Worm (Caenorhabditis elegans) whole organism, L4 larva: ENCODE data around the gene dao-6.

Experiments
- F37D6.2 ChIP-seq: sonication (generic microtip); optimal IDR thresholded peaks from 2 replicates; lab custom pipeline; 2016; ENCODE audit warnings: mild to moderate bottlenecking, missing genetic modification characterization, missing compliant biosample characterization
- R02D3.7 ChIP-seq: fragments of 150-350 bp; sonication (generic microtip); optimal IDR thresholded peaks from 3 replicates; lab custom pipeline; 2014; ENCODE audit warnings: missing biosample characterization, missing genetic modification characterization
- T26A8.4 ChIP-seq: fragments of 200-800 bp; sonication (Bioruptor generic); IDR thresholded peaks from 2 replicates; pipeline ENCODE4 v1.3.6; 2022; ENCODE audit warnings: missing genetic modification characterization, missing compliant biosample characterization
- Y105C5A.15 ChIP-seq: fragments of 200-800 bp; sonication (Bioruptor generic); IDR thresholded peaks from 2 replicates; pipeline ENCODE4 v1.3.6; 2022; ENCODE audit warnings: missing genetic modification characterization, missing compliant biosample characterization
- Y48G9A.11 ChIP-seq: fragments of 200-800 bp; sonication (Bioruptor generic); IDR thresholded peaks from 2 replicates; pipeline ENCODE4 v1.3.6; 2022; ENCODE audit warnings: missing genetic modification reagents, missing genetic modification characterization, missing compliant biosample characterization
- ZK546.5 ChIP-seq, 2 experiments: sonication (generic microtip); optimal IDR thresholded peaks; 2 replicates each; lab custom pipeline; 2017; ENCODE audit warnings: missing biosample characterization in 2 of 2, missing genetic modification characterization in 2 of 2
- aha-1 ChIP-seq: fragments of 150-350 bp; peaks from one replicate; lab custom pipeline; 2014; ENCODE audit warnings: missing biosample characterization, missing genetic modification characterization
- aly-2 ChIP-seq: sonication (generic microtip); optimal IDR thresholded peaks from 2 replicates; lab custom pipeline; 2018; ENCODE audit warnings: missing biosample characterization, missing genetic modification characterization
- ama-1 ChIP-seq: fragments of 150-350 bp; optimal IDR thresholded peaks from 2 replicates; lab custom pipeline; 2014; ENCODE audit warnings: inconsistent platforms, mixed read lengths
- arid-1 ChIP-seq: fragments of 200-800 bp; sonication (Bioruptor generic); conservative IDR thresholded peaks from 2 replicates; pipeline ENCODE4 v1.3.6; 2022; ENCODE audit warnings: missing genetic modification reagents, missing genetic modification characterization, missing compliant biosample characterization
- ceh-28 ChIP-seq: fragments of 150-350 bp; optimal IDR thresholded peaks from 2 replicates; lab custom pipeline; 2014; ENCODE audit warnings: missing biosample characterization, missing genetic modification reagents, missing genetic modification characterization
- ceh-62 ChIP-seq: sonication (generic microtip); optimal IDR thresholded peaks from 2 replicates; lab custom pipeline; 2017; ENCODE audit warnings: missing biosample characterization, missing genetic modification characterization
- daf-16 ChIP-seq, 3 experiments: sonication (generic microtip); optimal IDR thresholded peaks; 2 replicates each; lab custom pipeline; 2016 to 2017; ENCODE audit warnings: missing genetic modification characterization in 3 of 3, missing genetic modification reagents in 3 of 3, mild to moderate bottlenecking in 2 of 3, missing compliant biosample characterization in 2 of 3, missing biosample characterization in 1 of 3, moderate library complexity in 1 of 3
- daf-19 ChIP-seq: fragments of 200-800 bp; sonication (Bioruptor generic); conservative IDR thresholded peaks from 2 replicates; pipeline ENCODE4 v1.3.6; 2022; ENCODE audit warnings: missing genetic modification characterization, missing compliant biosample characterization
- dmd-6 ChIP-seq: fragments of 200-800 bp; sonication (Bioruptor generic); IDR thresholded peaks from 2 replicates; pipeline ENCODE4 v1.3.6; 2022; ENCODE audit warnings: missing genetic modification reagents, missing genetic modification characterization, missing compliant biosample characterization
- dmd-9 ChIP-seq: fragments of 200-800 bp; sonication (Bioruptor generic); IDR thresholded peaks from 2 replicates; pipeline ENCODE4 v1.3.6; 2022; ENCODE audit warnings: missing genetic modification reagents, missing genetic modification characterization, missing compliant biosample characterization
- duxl-1 ChIP-seq: sonication (generic microtip); optimal IDR thresholded peaks from 2 replicates; lab custom pipeline; 2016; ENCODE audit warnings: mild to moderate bottlenecking, missing genetic modification characterization, moderate library complexity, missing compliant biosample characterization; ENCODE audit not compliant: poor library complexity
- dve-1 ChIP-seq: sonication (generic microtip); optimal IDR thresholded peaks from 2 replicates; lab custom pipeline; 2017; ENCODE audit warnings: antibody characterized with exemption, mild to moderate bottlenecking, missing genetic modification characterization, missing compliant biosample characterization; ENCODE audit not compliant: insufficient read depth
- fkh-10 ChIP-seq: fragments of 150-350 bp; optimal IDR thresholded peaks from 2 replicates; lab custom pipeline; 2014; ENCODE audit warnings: missing biosample characterization, missing genetic modification reagents, missing genetic modification characterization
- fos-1 ChIP-seq: fragments of 150-350 bp; optimal IDR thresholded peaks from 2 replicates; lab custom pipeline; 2014; ENCODE audit warnings: missing biosample characterization, missing genetic modification characterization
- hif-1 ChIP-seq, 2 experiments: sonication (generic microtip); optimal IDR thresholded peaks; 2 replicates each; lab custom pipeline; 2016 to 2017; ENCODE audit warnings: missing compliant biosample characterization in 2 of 2, missing genetic modification characterization in 2 of 2, missing genetic modification reagents in 2 of 2, missing genotype in 2 of 2, mild to moderate bottlenecking in 1 of 2
- hlh-11 ChIP-seq: fragments of 200-800 bp; sonication (Bioruptor generic); optimal IDR thresholded peaks from 2 replicates; lab custom pipeline; 2018; ENCODE audit warnings: mild to moderate bottlenecking, missing genetic modification characterization, missing compliant biosample characterization
- hlh-30 ChIP-seq: sonication (generic microtip); optimal IDR thresholded peaks from 2 replicates; lab custom pipeline; 2017; ENCODE audit warnings: antibody characterized with exemption, mild to moderate bottlenecking, missing genetic modification characterization, missing compliant biosample characterization; ENCODE audit not compliant: insufficient read depth
- hmg-1.1 ChIP-seq: fragments of 200-800 bp; sonication (Bioruptor generic); IDR thresholded peaks from 2 replicates; pipeline ENCODE4 v1.3.6; 2022; ENCODE audit warnings: missing genetic modification reagents, missing genetic modification characterization, missing compliant biosample characterization
- lim-7 ChIP-seq: fragments of 200-800 bp; sonication (Bioruptor generic); IDR thresholded peaks from 2 replicates; pipeline ENCODE4 v1.3.6; 2022; ENCODE audit warnings: missing genetic modification characterization, missing compliant biosample characterization
- lin-1 ChIP-seq: fragments of 200-800 bp; sonication (Bioruptor generic); IDR thresholded peaks from 2 replicates; pipeline ENCODE4 v1.3.6; 2022; ENCODE audit warnings: missing genetic modification reagents, missing genetic modification characterization, missing compliant biosample characterization
- lir-3 ChIP-seq: sonication (generic microtip); optimal IDR thresholded peaks from 2 replicates; lab custom pipeline; 2016; ENCODE audit warnings: mild to moderate bottlenecking, missing genetic modification characterization, missing compliant biosample characterization
- lsy-2 ChIP-seq, 2 experiments: fragments of 150-350 bp in 1 of 2; sonication (generic microtip) in 1 of 2; optimal IDR thresholded peaks; 2 replicates each; lab custom pipeline; 2014 to 2017; ENCODE audit warnings: missing biosample characterization in 2 of 2, missing genetic modification characterization in 2 of 2
- mdl-1 ChIP-seq, 2 experiments: fragments of 150-350 bp in 1 of 2; sonication (generic microtip) in 1 of 2; optimal IDR thresholded peaks; 2 replicates each; lab custom pipeline; 2014 to 2017; ENCODE audit warnings: missing biosample characterization in 2 of 2, missing genetic modification characterization in 2 of 2
- mep-1 ChIP-seq: fragments of 150-350 bp; sonication (generic microtip); optimal IDR thresholded peaks from 3 replicates; lab custom pipeline; 2014; ENCODE audit warnings: missing biosample characterization, missing genetic modification characterization
- mes-2 ChIP-seq: sonication (generic microtip); optimal IDR thresholded peaks from 2 replicates; lab custom pipeline; 2016; ENCODE audit warnings: missing genotype, mild to moderate bottlenecking, missing genetic modification characterization, missing compliant biosample characterization; ENCODE audit not compliant: poor library complexity, severe bottlenecking
- nhr-28 ChIP-seq: fragments of 150-350 bp; optimal IDR thresholded peaks from 2 replicates; lab custom pipeline; 2014; ENCODE audit warnings: missing biosample characterization, missing genetic modification characterization
- nhr-41 ChIP-seq: fragments of 200-800 bp; sonication (Bioruptor generic); IDR thresholded peaks from 2 replicates; pipeline ENCODE4 v1.3.6; 2022; ENCODE audit warnings: missing genetic modification reagents, missing genetic modification characterization, missing compliant biosample characterization
- nhr-77 ChIP-seq: fragments of 150-350 bp; optimal IDR thresholded peaks from 2 replicates; lab custom pipeline; 2014; ENCODE audit warnings: missing biosample characterization, missing genetic modification characterization
- pha-4 ChIP-seq, 2 experiments: fragments of 150-350 bp in 1 of 2; fragments of 200-800 bp in 1 of 2; sonication (Bioruptor generic) in 1 of 2; IDR thresholded peaks in 1 of 2; optimal IDR thresholded peaks in 1 of 2; 2 replicates each; pipeline versions ENCODE4 v1.3.6 to Lab custom; 2014 to 2022; ENCODE audit warnings: missing genetic modification characterization in 2 of 2, missing genetic modification reagents in 2 of 2, missing biosample characterization in 1 of 2, missing compliant biosample characterization in 1 of 2
- php-3 ChIP-seq: fragments of 200-800 bp; sonication (Bioruptor generic); IDR thresholded peaks from 2 replicates; pipeline ENCODE4 v1.3.6; 2022; ENCODE audit warnings: missing genetic modification reagents, missing genetic modification characterization, missing compliant biosample characterization
- sdz-12 ChIP-seq: fragments of 200-800 bp; sonication (Bioruptor generic); optimal IDR thresholded peaks from 2 replicates; lab custom pipeline; 2018; ENCODE audit warnings: mild to moderate bottlenecking, missing genetic modification characterization, missing compliant biosample characterization
- set-16 ChIP-seq: fragments of 200-800 bp; sonication (Bioruptor generic); IDR thresholded peaks from 2 replicates; pipeline ENCODE4 v1.3.6; 2022; ENCODE audit warnings: missing genetic modification reagents, missing genetic modification characterization, missing compliant biosample characterization
- skn-1 ChIP-seq: fragments of 150-350 bp; optimal IDR thresholded peaks from 2 replicates; lab custom pipeline; 2014; ENCODE audit warnings: missing biosample characterization, missing genetic modification characterization
- snpc-1.2 ChIP-seq: fragments of 200-800 bp; sonication (Bioruptor generic); IDR thresholded peaks from 2 replicates; pipeline ENCODE4 v1.3.6; 2022; ENCODE audit warnings: missing genetic modification reagents, missing genetic modification characterization, missing compliant biosample characterization
- spr-1 ChIP-seq: sonication (generic microtip); optimal IDR thresholded peaks from 2 replicates; lab custom pipeline; 2016; ENCODE audit warnings: mild to moderate bottlenecking, missing genetic modification characterization, missing compliant biosample characterization
- tra-1 ChIP-seq: fragments of 200-800 bp; sonication (Bioruptor generic); IDR thresholded peaks from 2 replicates; pipeline ENCODE4 v1.3.6; 2022; ENCODE audit warnings: missing genetic modification reagents, missing genetic modification characterization, missing compliant biosample characterization
- unc-62 ChIP-seq, 3 experiments: fragments of 150-350 bp in 1 of 3; sonication (generic microtip); optimal IDR thresholded peaks in 2 of 3; peaks in 1 of 3; 1 replicate in 1 of 3; 2 replicates in 2 of 3; lab custom pipeline; 2014 to 2017; ENCODE audit warnings: missing biosample characterization in 3 of 3, missing genetic modification characterization in 3 of 3, missing genetic modification reagents in 3 of 3, missing genotype in 1 of 3
- ztf-11 ChIP-seq: fragments of 150-350 bp; optimal IDR thresholded peaks from 2 replicates; lab custom pipeline; 2014; ENCODE audit warnings: missing biosample characterization, missing genetic modification characterization

dao-6 gene

ce11 chrIII:9767095-9767494, 31.1 kb upstream of the dao-6 start:
- TF ChIP-seq php-3 (GFP tag; lab: Robert Waterston, UW), result no peak
- TF ChIP-seq unc-62 (GFP tag; optimal IDR thresholded peaks at IDR 0.05 in 1 of 2; lab: Kevin White, UChicago), result peak in 1 of 2 experiments; percentile 57
- TF ChIP-seq unc-62 (tag; optimal IDR thresholded peaks at IDR 0.05; lab: Kevin White, UChicago), result no peak
- TF ChIP-seq aha-1 (tag; lab: Kevin White, UChicago), result peak; percentile 50
- TF ChIP-seq nhr-41 (GFP tag; lab: Robert Waterston, UW), result no peak
- no peak for TF ChIP-seq mdl-1 (tag; optimal IDR thresholded peaks at IDR 0.05; lab: Kevin White, UChicago)
- TF ChIP-seq lim-7 (GFP tag; lab: Robert Waterston, UW), result no peak
- TF ChIP-seq, all 104 proteins: peak for 2

ce11 chrIII:9766175-9766574, 30.2 kb upstream of the dao-6 start, which contains the start of gene cbp-1:
Gene cbp-1 (plus strand): TSS chrIII:9766509.
- TF ChIP-seq hif-1 (tag; optimal IDR thresholded peaks at IDR 0.05; lab: Kevin White, UChicago) (no peak), lir-3 (no peak), hmg-1.1 (GFP tag; lab: Robert Waterston, UW) (peak; percentile 39; the same call in 1 of the 2 replicates), aha-1 (tag; lab: Kevin White, UChicago) (peak; percentile 97), Y48G9A.11 (GFP tag; lab: Robert Waterston, UW) (no peak), dmd-6 (GFP tag; lab: Robert Waterston, UW) (0 out of 2 replicates have a peak, but pooled peaks have one; percentile 11), daf-19 (no peak), Y105C5A.15 (GFP tag; lab: Robert Waterston, UW) (no peak), duxl-1 (peak; percentile 11), set-16 (GFP tag; lab: Robert Waterston, UW) (no peak), mdl-1 (tag; optimal IDR thresholded peaks at IDR 0.05; lab: Kevin White, UChicago) (no peak), dve-1 (tag; lab: Kevin White, UChicago) (peak; percentile 33), F37D6.2 (tag; lab: Kevin White, UChicago) (no peak), aly-2 (tag; lab: Kevin White, UChicago) (no peak), ceh-62 (tag; lab: Kevin White, UChicago) (no peak), mep-1 (tag; lab: Kevin White, UChicago) (peak; percentile 20), mes-2 (tag; lab: Kevin White, UChicago) (peak; percentile 63), spr-1 (tag; lab: Kevin White, UChicago) (no peak), tra-1 (GFP tag; lab: Robert Waterston, UW) (no peak), nhr-28 (peak; percentile 20), ceh-28 (peak; percentile 11), arid-1 (GFP tag; lab: Robert Waterston, UW) (no peak), ZK546.5 (tag; optimal IDR thresholded peaks at IDR 0.05; lab: Kevin White, UChicago) (no peak), hlh-30 (tag; lab: Kevin White, UChicago) (peak; percentile 8), hlh-11 (tag; lab: Kevin White, UChicago) (peak; percentile 1), sdz-12 (GFP tag; lab: Kevin White, UChicago) (no peak), daf-16 (GFP tag; optimal IDR thresholded peaks at IDR 0.05; lab: Kevin White, UChicago) (no peak), daf-16 (tag; optimal IDR thresholded peaks at IDR 0.05; lab: Kevin White, UChicago) (no peak), fos-1 (tag; lab: Kevin White, UChicago) (no peak), lin-1 (GFP tag; lab: Robert Waterston, UW) (no peak), lsy-2 (tag; optimal IDR thresholded peaks at IDR 0.05; lab: Kevin White, UChicago) (peak; percentile 4 to 70)
- TF ChIP-seq, all 104 proteins: peak for 12

- TF ChIP-seq sdz-12 (GFP tag; lab: Kevin White, UChicago) (peak; percentile 97), lim-7 (GFP tag; lab: Robert Waterston, UW) (peak; percentile 65), mes-2 (tag; lab: Kevin White, UChicago) (peak; percentile 95), pha-4 (GFP tag; IDR thresholded peaks at IDR 0.05; lab: Robert Waterston, UW) (peak; percentile 98), pha-4 (tag; optimal IDR thresholded peaks at IDR 0.05; lab: Kevin White, UChicago) (no peak), R02D3.7 (tag; lab: Kevin White, UChicago) (no peak), fkh-10 (GFP tag; lab: Kevin White, UChicago) (peak; percentile 88), lsy-2 (tag; optimal IDR thresholded peaks at IDR 0.05; lab: Kevin White, UChicago) (peak; percentile 99 to 100), dmd-9 (GFP tag; lab: Robert Waterston, UW) (peak; percentile 94), nhr-77 (tag; lab: Kevin White, UChicago) (peak; percentile 97), snpc-1.2 (peak; percentile 78), T26A8.4 (GFP tag; lab: Robert Waterston, UW) (peak; percentile 99), ztf-11 (no peak), ama-1 (lab: Kevin White, UChicago) (peak; percentile 95), aha-1 (tag; lab: Kevin White, UChicago) (peak; percentile 100), skn-1 (tag; lab: Kevin White, UChicago) (peak; percentile 71), unc-62 (GFP tag; optimal IDR thresholded peaks at IDR 0.05 in 1 of 2; lab: Kevin White, UChicago) (peak in 1 of 2 experiments; percentile 100), unc-62 (tag; optimal IDR thresholded peaks at IDR 0.05; lab: Kevin White, UChicago) (no peak), daf-19 (peak; percentile 83), F37D6.2 (tag; lab: Kevin White, UChicago) (peak; percentile 95)
Measured at ce11 chrIII:9765465-9765900, 29.5 kb upstream of the dao-6 start.
